Worm (Caenorhabditis elegans): Measurements from ENCODE around the gene Y97E10AR.8.
A peak's percentile ranks its signal among the peaks of the same experiment; 100 is the strongest.

Gene Y97E10AR.8

ce11 chrV:7994570-7994969 is 10.5 kb upstream of the Y97E10AR.8 start, which contains the start of gene ceh-76:
TSS of gene ceh-76 (minus strand) at chrV:7994670.
- TF ChIP-seq nhr-25 (tag; optimal IDR thresholded peaks at IDR 0.05) (no peak), zag-1 (tag; optimal IDR thresholded peaks at IDR 0.05) (no peak), fkh-10 (GFP tag; optimal IDR thresholded peaks at IDR 0.05) (no peak), R02D3.7 (tag; optimal IDR thresholded peaks at IDR 0.05) (no peak), ztf-4 (tag; optimal IDR thresholded peaks at IDR 0.05) (no peak), eor-1 (tag; optimal IDR thresholded peaks at IDR 0.05) (no peak), ZK546.5 (tag; optimal IDR thresholded peaks at IDR 0.05) (no peak), fkh-2 (tag; optimal IDR thresholded peaks at IDR 0.05) (no peak), nhr-67 (tag; optimal IDR thresholded peaks at IDR 0.05) (no peak), daf-12 (tag; optimal IDR thresholded peaks at IDR 0.05) (no peak), egl-27 (tag; optimal IDR thresholded peaks at IDR 0.05) (no peak), sea-2 (GFP tag; optimal IDR thresholded peaks at IDR 0.05) (no peak), elt-3 (tag; optimal IDR thresholded peaks at IDR 0.05) (no peak), hmg-11 (tag; optimal IDR thresholded peaks at IDR 0.05) (no peak), skn-1 (tag; optimal IDR thresholded peaks at IDR 0.05) (no peak), aly-2 (tag; optimal IDR thresholded peaks at IDR 0.05) (no peak), nhr-12 (tag; optimal IDR thresholded peaks at IDR 0.05) (no peak), ama-1 (optimal IDR thresholded peaks at IDR 0.05) (no peak), nhr-77 (tag; optimal IDR thresholded peaks at IDR 0.05) (no peak)

- TF ChIP-seq pqm-1 (tag; optimal IDR thresholded peaks at IDR 0.05): no peak
- TF ChIP-seq snpc-4 (tag; optimal IDR thresholded peaks at IDR 0.05): no peak
- TF ChIP-seq nfya-1 (tag; optimal IDR thresholded peaks at IDR 0.05; ENCODE audit: insufficient read depth): peak; percentile 62
- TF ChIP-seq lin-39 (tag; optimal IDR thresholded peaks at IDR 0.05): no peak
Observed at ce11 chrV:7995165-7995564, 9.9 kb upstream of the Y97E10AR.8 start.

ce11 chrV:7995878-7996277 is 9.2 kb upstream of the Y97E10AR.8 start, which contains the start of gene Y97E10AR.2:
TSS of gene Y97E10AR.2 (plus strand) at chrV:7996178.
- TF ChIP-seq nhr-11 (tag; optimal IDR thresholded peaks at IDR 0.05): no peak
- TF ChIP-seq hmg-11 (tag; optimal IDR thresholded peaks at IDR 0.05): no peak
- no peak for TF ChIP-seq lsy-12 (tag; optimal IDR thresholded peaks at IDR 0.05)
- no peak for TF ChIP-seq ceh-9 (tag; optimal IDR thresholded peaks at IDR 0.05)
- no peak for TF ChIP-seq ZK546.5 (tag; optimal IDR thresholded peaks at IDR 0.05)

- TF ChIP-seq tbx-2 (tag; optimal IDR thresholded peaks at IDR 0.05) (no peak), nhr-67 (tag; optimal IDR thresholded peaks at IDR 0.05) (no peak), pqm-1 (tag; optimal IDR thresholded peaks at IDR 0.05) (peak; percentile 88), jun-1 (tag; optimal IDR thresholded peaks at IDR 0.05) (peak; percentile 73), egl-27 (tag; optimal IDR thresholded peaks at IDR 0.05) (no peak), unc-39 (tag; optimal IDR thresholded peaks at IDR 0.05) (no peak), nhr-28 (tag; optimal IDR thresholded peaks at IDR 0.05) (no peak), unc-62 (GFP tag; optimal IDR thresholded peaks at IDR 0.05) (peak; percentile 50), ceh-16 (tag; optimal IDR thresholded peaks at IDR 0.05) (no peak), ceh-82 (tag; optimal IDR thresholded peaks at IDR 0.05) (no peak), lin-15B (tag; optimal IDR thresholded peaks at IDR 0.05) (peak; percentile 62), ceh-9 (tag; optimal IDR thresholded peaks at IDR 0.05) (no peak), nhr-77 (tag; optimal IDR thresholded peaks at IDR 0.05) (no peak), ztf-11 (tag; optimal IDR thresholded peaks at IDR 0.05) (no peak), ceh-28 (tag; optimal IDR thresholded peaks at IDR 0.05) (no peak), fkh-2 (tag; optimal IDR thresholded peaks at IDR 0.05) (peak; percentile 86), snpc-4 (tag; optimal IDR thresholded peaks at IDR 0.05) (peak; percentile 76), nhr-12 (tag; optimal IDR thresholded peaks at IDR 0.05) (no peak), mdl-1 (tag; optimal IDR thresholded peaks at IDR 0.05) (peak; percentile 73), ZK546.5 (tag; optimal IDR thresholded peaks at IDR 0.05) (no peak), egl-5 (tag; optimal IDR thresholded peaks at IDR 0.05) (no peak), nhr-76 (tag; optimal IDR thresholded peaks at IDR 0.05) (no peak), fos-1 (tag; optimal IDR thresholded peaks at IDR 0.05) (no peak), pha-4 (tag; optimal IDR thresholded peaks at IDR 0.05) (peak; percentile 78), ztf-4 (tag; optimal IDR thresholded peaks at IDR 0.05) (no peak), eor-1 (tag; optimal IDR thresholded peaks at IDR 0.05) (no peak), aly-2 (tag; optimal IDR thresholded peaks at IDR 0.05) (no peak), lin-39 (tag; optimal IDR thresholded peaks at IDR 0.05) (peak; percentile 14), fkh-10 (GFP tag; optimal IDR thresholded peaks at IDR 0.05) (peak; percentile 49), nhr-25 (tag; optimal IDR thresholded peaks at IDR 0.05) (peak; percentile 53), nhr-43 (tag; optimal IDR thresholded peaks at IDR 0.05; ENCODE audit: poor library complexity, severe bottlenecking) (no peak), daf-12 (tag; optimal IDR thresholded peaks at IDR 0.05) (no peak), nhr-11 (tag; optimal IDR thresholded peaks at IDR 0.05) (peak; percentile 57), nhr-23 (tag; optimal IDR thresholded peaks at IDR 0.05) (peak; percentile 48), elt-1 (tag; optimal IDR thresholded peaks at IDR 0.05) (peak; percentile 46), ama-1 (optimal IDR thresholded peaks at IDR 0.05) (no peak), hmg-11 (tag; optimal IDR thresholded peaks at IDR 0.05) (peak; percentile 73), R02D3.7 (tag; optimal IDR thresholded peaks at IDR 0.05) (peak; percentile 15), nhr-237 (tag; optimal IDR thresholded peaks at IDR 0.05) (no peak), lsy-12 (tag; optimal IDR thresholded peaks at IDR 0.05) (no peak)
Observed at ce11 chrV:8000929-8001513, 4.1 kb upstream of the Y97E10AR.8 start, which contains the start of gene Y97E10AR.1. TSS of gene Y97E10AR.1 (plus strand) at chrV:8001463.
